Fruit fly (Drosophila melanogaster) whole organism, embryonic: Measurements from ENCODE around the gene CG12224.

Experiments
- CG10366 ChIP-seq: fragments of 200-800 bp; sonication (Bioruptor generic); IDR thresholded peaks from 2 replicates; pipeline ENCODE4 v1.3.6; 2022; ENCODE audit warnings: missing biosample characterization, missing genetic modification characterization
- CG10462 ChIP-seq: fragments of 200-800 bp; sonication (Bioruptor generic); optimal IDR thresholded peaks from 2 replicates; lab custom pipeline; 2016; ENCODE audit warnings: missing biosample characterization, missing genetic modification characterization
- CG12299 ChIP-seq: fragments of 200-800 bp; sonication (Bioruptor generic); optimal IDR thresholded peaks from 2 replicates; lab custom pipeline; 2018; ENCODE audit warnings: missing biosample characterization, mild to moderate bottlenecking, missing genetic modification characterization
- CG15011 ChIP-seq: fragments of 200-800 bp; sonication (Bioruptor generic); optimal IDR thresholded peaks from 3 replicates; lab custom pipeline; 2018; ENCODE audit warnings: missing biosample characterization, mild to moderate bottlenecking, missing genetic modification characterization
- CG15514 ChIP-seq: fragments of 200-800 bp; sonication (Bioruptor generic); optimal IDR thresholded peaks from 3 replicates; lab custom pipeline; 2017; ENCODE audit warnings: missing biosample characterization, missing genetic modification characterization, mild to moderate bottlenecking, moderate library complexity, missing genetic modification reagents
- CG16779 ChIP-seq: fragments of 200-800 bp; sonication (Bioruptor generic); IDR thresholded peaks from 2 replicates; pipeline ENCODE4 v1.3.6; 2022; ENCODE audit warnings: missing biosample characterization, missing genetic modification characterization
- CG16813 ChIP-seq: fragments of 200-800 bp; sonication (Bioruptor generic); IDR thresholded peaks from 3 replicates; pipeline ENCODE4 v1.3.6; 2022; ENCODE audit warnings: missing biosample characterization, missing genetic modification characterization; ENCODE audit not compliant: partially characterized antibody
- CG2199 ChIP-seq: fragments of 200-800 bp; sonication (Bioruptor generic); IDR thresholded peaks from 3 replicates; pipeline ENCODE4 v1.3.6; 2022; ENCODE audit warnings: missing biosample characterization, missing genetic modification characterization
- CG30403 ChIP-seq: fragments of 200-800 bp; sonication (Bioruptor generic); optimal IDR thresholded peaks from 3 replicates; lab custom pipeline; 2016; ENCODE audit warnings: missing biosample characterization, missing genetic modification characterization
- CG30431 ChIP-seq: fragments of 200-800 bp; sonication (Bioruptor generic); optimal IDR thresholded peaks from 2 replicates; lab custom pipeline; 2017; ENCODE audit warnings: missing biosample characterization, missing genetic modification characterization
- CG31441 ChIP-seq: fragments of 200-800 bp; sonication (Bioruptor generic); IDR thresholded peaks from 2 replicates; pipeline ENCODE4 v1.3.6; 2022; ENCODE audit warnings: missing biosample characterization, missing genetic modification characterization
- CG34224 ChIP-seq: fragments of 200-800 bp; sonication (Bioruptor generic); IDR thresholded peaks from 3 replicates; pipeline ENCODE4 v1.3.6; 2022; ENCODE audit warnings: missing biosample characterization, missing genetic modification characterization; ENCODE audit not compliant: partially characterized antibody
- CG3847 ChIP-seq: fragments of 200-800 bp; sonication (Bioruptor generic); IDR thresholded peaks from 2 replicates; pipeline ENCODE4 v1.3.6; 2022; ENCODE audit warnings: missing biosample characterization, missing genetic modification characterization
- CG43689 ChIP-seq: fragments of 200-800 bp; sonication (Bioruptor generic); IDR thresholded peaks from 2 replicates; pipeline ENCODE4 v1.3.6; 2022; ENCODE audit warnings: missing biosample characterization, missing genetic modification characterization
- CG7839 ChIP-seq: fragments of 200-800 bp; sonication (Bioruptor generic); optimal IDR thresholded peaks from 3 replicates; lab custom pipeline; 2018; ENCODE audit warnings: missing biosample characterization, mild to moderate bottlenecking, missing genetic modification characterization, moderate library complexity
- CG9876 ChIP-seq: fragments of 200-800 bp; sonication (Bioruptor generic); optimal IDR thresholded peaks from 2 replicates; lab custom pipeline; 2016; ENCODE audit warnings: missing biosample characterization, missing genetic modification characterization
- Camta ChIP-seq: fragments of 200-800 bp; sonication (Bioruptor generic); optimal IDR thresholded peaks from 2 replicates; lab custom pipeline; 2016; ENCODE audit warnings: missing biosample characterization, missing genetic modification characterization
- Chrac-16 ChIP-seq: fragments of 200-800 bp; sonication (Bioruptor generic); optimal IDR thresholded peaks from 3 replicates; lab custom pipeline; 2016; ENCODE audit warnings: missing biosample characterization, missing genetic modification characterization
- Drgx ChIP-seq: fragments of 200-800 bp; sonication (Bioruptor generic); IDR thresholded peaks from 2 replicates; pipeline ENCODE4 v1.3.6; 2022; ENCODE audit warnings: missing biosample characterization, missing genetic modification characterization
- E2f1 ChIP-seq: fragments of 200-800 bp; sonication (Bioruptor generic); IDR thresholded peaks from 2 replicates; pipeline ENCODE4 v1.3.6; 2022; ENCODE audit warnings: missing biosample characterization, missing genetic modification characterization
- Ets97D ChIP-seq: fragments of 200-800 bp; sonication (Bioruptor generic); optimal IDR thresholded peaks from 3 replicates; lab custom pipeline; 2016; ENCODE audit warnings: missing biosample characterization, missing genetic modification characterization
- H2.0 ChIP-seq: fragments of 200-800 bp; sonication (Bioruptor generic); IDR thresholded peaks from 2 replicates; pipeline ENCODE4 v1.3.6; 2022; ENCODE audit warnings: missing biosample characterization, missing genetic modification characterization
- HLHmδ ChIP-seq: fragments of 200-800 bp; sonication (Bioruptor generic); optimal IDR thresholded peaks from 2 replicates; lab custom pipeline; 2018; ENCODE audit warnings: missing biosample characterization, mild to moderate bottlenecking, missing genetic modification characterization, moderate library complexity
- Mrtf ChIP-seq: fragments of 200-800 bp; sonication (Bioruptor generic); IDR thresholded peaks from 3 replicates; pipeline ENCODE4 v1.3.6; 2022; ENCODE audit warnings: missing biosample characterization, missing genetic modification characterization
- Nf-YB ChIP-seq: fragments of 200-800 bp; sonication (Bioruptor generic); optimal IDR thresholded peaks from 3 replicates; lab custom pipeline; 2019; ENCODE audit warnings: missing biosample characterization, mild to moderate bottlenecking, missing genetic modification characterization, moderate library complexity
- Nf-YC ChIP-seq: fragments of 200-800 bp; optimal IDR thresholded peaks from 3 replicates; lab custom pipeline; 2019; ENCODE audit warnings: missing biosample characterization, mild to moderate bottlenecking, missing genetic modification characterization, moderate library complexity
- Rfx ChIP-seq: fragments of 200-800 bp; sonication (Bioruptor generic); IDR thresholded peaks from 2 replicates; pipeline ENCODE4 v1.3.6; 2022; ENCODE audit warnings: missing biosample characterization, missing genetic modification characterization
- Sox100B ChIP-seq: fragments of 200-800 bp; sonication (Bioruptor generic); optimal IDR thresholded peaks from 3 replicates; lab custom pipeline; 2018; ENCODE audit warnings: missing biosample characterization, mild to moderate bottlenecking, missing genetic modification characterization
- Sry-β ChIP-seq: fragments of 200-800 bp; sonication (Bioruptor generic); optimal IDR thresholded peaks from 2 replicates; lab custom pipeline; 2018; ENCODE audit warnings: missing biosample characterization, mild to moderate bottlenecking, missing genetic modification characterization, moderate library complexity
- Usf ChIP-seq: fragments of 200-800 bp; sonication (Bioruptor generic); optimal IDR thresholded peaks from 2 replicates; lab custom pipeline; 2017; ENCODE audit warnings: missing genotype, missing biosample characterization, missing genetic modification characterization
- YL-1 ChIP-seq: fragments of 200-800 bp; sonication (Bioruptor generic); optimal IDR thresholded peaks from 3 replicates; lab custom pipeline; 2017; ENCODE audit warnings: missing biosample characterization, mild to moderate bottlenecking, missing genetic modification characterization
- ash1 ChIP-seq: fragments of 200-800 bp; sonication (Bioruptor generic); optimal IDR thresholded peaks from 2 replicates; lab custom pipeline; 2018; ENCODE audit warnings: missing biosample characterization, mild to moderate bottlenecking, missing genetic modification characterization
- ato ChIP-seq: fragments of 200-800 bp; sonication (Bioruptor generic); IDR thresholded peaks from 2 replicates; pipeline ENCODE4 v1.3.6; 2022; ENCODE audit warnings: missing biosample characterization, missing genetic modification characterization; ENCODE audit not compliant: partially characterized antibody
- bigmax ChIP-seq: fragments of 200-800 bp; sonication (Bioruptor generic); optimal IDR thresholded peaks from 2 replicates; lab custom pipeline; 2018; ENCODE audit warnings: missing biosample characterization, mild to moderate bottlenecking, missing genetic modification characterization
- chinmo ChIP-seq: fragments of 200-800 bp; sonication (Bioruptor generic); IDR thresholded peaks from 4 replicates; pipeline ENCODE4 v1.3.6; 2022; ENCODE audit warnings: missing biosample characterization, missing genetic modification characterization; ENCODE audit not compliant: partially characterized antibody
- eyg ChIP-seq: fragments of 200-800 bp; sonication (Bioruptor generic); optimal IDR thresholded peaks from 3 replicates; lab custom pipeline; 2016; ENCODE audit warnings: missing biosample characterization, missing genetic modification characterization
- fd96Cb ChIP-seq: fragments of 200-800 bp; sonication (Bioruptor generic); optimal IDR thresholded peaks from 2 replicates; lab custom pipeline; 2018; ENCODE audit warnings: missing biosample characterization, mild to moderate bottlenecking, missing genetic modification characterization, moderate library complexity
- hb ChIP-seq: fragments of 200-800 bp; sonication (Bioruptor generic); IDR thresholded peaks from 3 replicates; pipeline ENCODE4 v1.3.6; 2022; ENCODE audit warnings: missing biosample characterization, missing genetic modification characterization; ENCODE audit not compliant: partially characterized antibody
- ind ChIP-seq: fragments of 200-800 bp; sonication (Bioruptor generic); optimal IDR thresholded peaks from 3 replicates; lab custom pipeline; 2016; ENCODE audit warnings: missing biosample characterization, missing genetic modification characterization
- inv ChIP-seq: fragments of 200-800 bp; sonication (Bioruptor generic); IDR thresholded peaks from 2 replicates; pipeline ENCODE4 v1.3.6; 2022; ENCODE audit warnings: missing biosample characterization, missing genetic modification characterization; ENCODE audit not compliant: partially characterized antibody
- mam ChIP-seq: fragments of 200-800 bp; sonication (Bioruptor generic); optimal IDR thresholded peaks from 3 replicates; lab custom pipeline; 2016; ENCODE audit warnings: missing biosample characterization, missing genetic modification characterization
- nerfin-2 ChIP-seq: fragments of 200-800 bp; sonication (Bioruptor generic); IDR thresholded peaks from 2 replicates; pipeline ENCODE4 v1.3.6; 2022; ENCODE audit warnings: missing biosample characterization, missing genetic modification characterization; ENCODE audit not compliant: partially characterized antibody
- odd ChIP-seq: fragments of 200-800 bp; sonication (Bioruptor generic); optimal IDR thresholded peaks from 2 replicates; lab custom pipeline; 2017; ENCODE audit warnings: missing biosample characterization, mild to moderate bottlenecking, missing genetic modification characterization
- org-1 ChIP-seq: fragments of 200-800 bp; sonication (Bioruptor generic); optimal IDR thresholded peaks from 2 replicates; lab custom pipeline; 2017; ENCODE audit warnings: missing biosample characterization, missing genetic modification characterization
- sd ChIP-seq: fragments of 200-800 bp; sonication (Bioruptor generic); optimal IDR thresholded peaks from 3 replicates; lab custom pipeline; 2018; ENCODE audit warnings: missing biosample characterization, mild to moderate bottlenecking, missing genetic modification characterization, moderate library complexity
- seq ChIP-seq: fragments of 200-800 bp; sonication (Bioruptor generic); IDR thresholded peaks from 2 replicates; pipeline ENCODE4 v1.3.6; 2022; ENCODE audit warnings: missing biosample characterization, missing genetic modification characterization
- ssp ChIP-seq: fragments of 200-800 bp; sonication (Bioruptor generic); IDR thresholded peaks from 2 replicates; pipeline ENCODE4 v1.3.6; 2022; ENCODE audit warnings: missing biosample characterization, missing genetic modification characterization
- sug ChIP-seq: fragments of 200-800 bp; optimal IDR thresholded peaks from 2 replicates; lab custom pipeline; 2019; ENCODE audit warnings: missing biosample characterization, mild to moderate bottlenecking, missing genetic modification characterization, moderate library complexity
- tap ChIP-seq: fragments of 200-800 bp; optimal IDR thresholded peaks from 3 replicates; lab custom pipeline; 2019; ENCODE audit warnings: missing biosample characterization, mild to moderate bottlenecking, missing genetic modification characterization, moderate library complexity
- tgo ChIP-seq: fragments of 200-800 bp; sonication (Bioruptor generic); IDR thresholded peaks from 3 replicates; pipeline ENCODE4 v1.3.6; 2022; ENCODE audit warnings: missing biosample characterization, missing genetic modification characterization

CG12224 gene

DNA sequence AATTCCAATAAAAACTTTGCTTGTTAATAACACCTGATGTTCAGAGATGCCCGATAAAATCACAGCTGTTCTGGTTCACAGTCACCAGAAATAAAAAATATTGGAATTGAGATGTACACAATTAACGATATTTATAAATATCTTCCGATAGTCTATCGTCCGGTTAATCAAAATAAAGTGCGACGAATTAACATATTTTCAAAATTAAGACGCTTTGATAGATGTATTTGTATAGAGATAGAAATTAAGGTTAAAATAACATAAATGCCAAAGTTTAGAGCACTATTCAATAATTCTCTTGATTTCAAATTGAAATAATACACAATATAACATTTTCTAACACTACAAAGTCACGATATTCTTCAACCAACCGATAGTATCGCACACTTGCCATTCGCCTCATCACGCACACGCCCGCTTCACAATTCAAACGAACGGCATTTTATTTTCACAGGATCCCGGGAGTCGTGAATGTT, 19.1 kb downstream of the CG12224 start, which contains the start of the genes CG3281 and aurA (continued):
- TF ChIP-seq Chrac-16 (GFP tag; lab: Kevin White, UChicago) (peak; percentile 83), CG30431 (GFP tag; lab: Kevin White, UChicago) (no peak), chinmo (peak; percentile 86; the same call in 3 of the 4 replicates), CG15514 (GFP tag; lab: Kevin White, UChicago) (peak; percentile 83), CG34224 (peak; percentile 94), E2f1 (peak; percentile 38), Camta (peak; percentile 69), CG16779 (GFP tag; lab: Robert Waterston, UW) (no peak), H2.0 (GFP tag; lab: Robert Waterston, UW) (0 out of 2 replicates have a peak, but pooled peaks have one; percentile 24), CG10462 (peak; percentile 48), Mrtf (GFP tag; lab: Robert Waterston, UW) (no peak), mam (GFP tag; lab: Kevin White, UChicago) (peak; percentile 85), Nf-YC (peak; percentile 75), seq (GFP tag; lab: Robert Waterston, UW) (no peak), eyg (peak; percentile 38), CG30403 (peak; percentile 89), Drgx (no peak), ato (GFP tag; lab: Robert Waterston, UW) (peak; percentile 77), inv (peak; percentile 97), fd96Cb (tag; lab: Kevin White, UChicago) (peak; percentile 24), Rfx (GFP tag; lab: Robert Waterston, UW) (peak; percentile 76), Ets97D (GFP tag; lab: Kevin White, UChicago) (peak; percentile 85), nerfin-2 (GFP tag; lab: Robert Waterston, UW) (peak; percentile 91; the same call in 1 of the 2 replicates), Sry-β (GFP tag; lab: Kevin White, UChicago) (peak; percentile 88), ssp (GFP tag; lab: Robert Waterston, UW) (peak; percentile 59), sd (tag; lab: Kevin White, UChicago) (peak; percentile 73), CG3847 (GFP tag; lab: Robert Waterston, UW) (peak; percentile 88), tap (no peak), ind (GFP tag; lab: Kevin White, UChicago) (peak; percentile 76), CG10366 (GFP tag; lab: Robert Waterston, UW) (peak; percentile 21; the same call in 1 of the 2 replicates), Sox100B (GFP tag; lab: Kevin White, UChicago) (no peak), CG7839 (tag; lab: Kevin White, UChicago) (peak; percentile 71), sug (tag; lab: Kevin White, UChicago) (peak; percentile 86), CG31441 (peak; percentile 94), org-1 (GFP tag; lab: Kevin White, UChicago) (no peak), Usf (peak; percentile 31), odd (GFP tag; lab: Kevin White, UChicago) (no peak), hb (GFP tag; lab: Robert Waterston, UW) (peak; percentile 94), CG2199 (GFP tag; lab: Robert Waterston, UW) (no peak), Nf-YB (GFP tag; lab: Kevin White, UChicago) (peak; percentile 45), bigmax (GFP tag; lab: Kevin White, UChicago) (no peak), tgo (GFP tag; lab: Robert Waterston, UW) (peak; percentile 49; the same call in 1 of the 3 replicates), CG43689 (GFP tag; lab: Robert Waterston, UW) (no peak), ash1 (GFP tag; lab: Kevin White, UChicago) (no peak), HLHmδ (GFP tag; lab: Kevin White, UChicago) (no peak), YL-1 (peak; percentile 68), CG12299 (tag; lab: Kevin White, UChicago) (peak; percentile 10), CG16813 (GFP tag; lab: Robert Waterston, UW) (peak; percentile 99), CG9876 (GFP tag; lab: Kevin White, UChicago) (peak; percentile 68), CG15011 (GFP tag; lab: Kevin White, UChicago) (no peak)
